Fruit fly (Drosophila melanogaster) whole organism, embryonic: ENCODE results near the gene CG4854.
A peak's percentile ranks its signal among the peaks of the same experiment; 100 is the strongest.

Experiments used
- Atf3 ChIP-seq: fragments of 200-800 bp; sonication (Bioruptor generic); optimal IDR thresholded peaks from 3 replicates; lab custom pipeline; 2016; ENCODE audit warnings: missing biosample characterization, missing genetic modification characterization
- B-H1 ChIP-seq: fragments of 200-800 bp; sonication (Bioruptor generic); IDR thresholded peaks from 3 replicates; pipeline ENCODE4 v1.3.6; 2022; ENCODE audit warnings: missing biosample characterization, missing genetic modification characterization
- CG10209 ChIP-seq: fragments of 200-800 bp; sonication (Bioruptor generic); optimal IDR thresholded peaks from 3 replicates; lab custom pipeline; 2017; ENCODE audit warnings: missing biosample characterization, mild to moderate bottlenecking, missing genetic modification characterization, missing genetic modification reagents
- CG10431 ChIP-seq: fragments of 200-800 bp; sonication (Bioruptor generic); optimal IDR thresholded peaks from 3 replicates; lab custom pipeline; 2018; ENCODE audit warnings: missing biosample characterization, mild to moderate bottlenecking, missing genetic modification characterization
- CG11398 ChIP-seq: fragments of 200-800 bp; sonication (Bioruptor generic); optimal IDR thresholded peaks from 2 replicates; lab custom pipeline; 2016; ENCODE audit warnings: missing biosample characterization, missing genetic modification characterization
- CG11504 ChIP-seq: fragments of 200-800 bp; sonication (Bioruptor generic); optimal IDR thresholded peaks from 3 replicates; lab custom pipeline; 2019; ENCODE audit warnings: missing biosample characterization, mild to moderate bottlenecking, missing genetic modification characterization, moderate library complexity
- CG12391 ChIP-seq: fragments of 200-800 bp; sonication (Bioruptor generic); optimal IDR thresholded peaks from 3 replicates; lab custom pipeline; 2018; ENCODE audit warnings: missing biosample characterization, mild to moderate bottlenecking, missing genetic modification characterization, moderate library complexity
- CG13424 ChIP-seq: fragments of 200-800 bp; sonication (Bioruptor generic); optimal IDR thresholded peaks from 2 replicates; lab custom pipeline; 2019; ENCODE audit warnings: missing biosample characterization, mild to moderate bottlenecking, missing genetic modification characterization, moderate library complexity
- CG14441 ChIP-seq: fragments of 200-800 bp; sonication (Bioruptor generic); IDR thresholded peaks from 2 replicates; pipeline ENCODE4 v1.3.6; 2022; ENCODE audit warnings: missing biosample characterization, missing genetic modification characterization
- CG18011 ChIP-seq: fragments of 200-800 bp; sonication (Bioruptor generic); optimal IDR thresholded peaks from 2 replicates; lab custom pipeline; 2017; ENCODE audit warnings: missing biosample characterization, missing genetic modification characterization, mild to moderate bottlenecking, moderate library complexity, missing genotype
- CG2129 ChIP-seq: fragments of 200-800 bp; sonication (Bioruptor generic); IDR thresholded peaks from 2 replicates; pipeline ENCODE4 v1.3.6; 2022; ENCODE audit warnings: missing biosample characterization, missing genetic modification characterization; ENCODE audit not compliant: partially characterized antibody
- CG2678 ChIP-seq: fragments of 200-800 bp; sonication (Bioruptor generic); optimal IDR thresholded peaks from 3 replicates; lab custom pipeline; 2019; ENCODE audit warnings: missing biosample characterization, mild to moderate bottlenecking, missing genetic modification characterization, moderate library complexity
- CG2889 ChIP-seq: fragments of 200-800 bp; sonication (Bioruptor generic); IDR thresholded peaks from 3 replicates; pipeline ENCODE4 v1.3.6; 2022; ENCODE audit warnings: missing biosample characterization, missing genetic modification characterization
- CG30403 ChIP-seq: fragments of 200-800 bp; sonication (Bioruptor generic); optimal IDR thresholded peaks from 3 replicates; lab custom pipeline; 2016; ENCODE audit warnings: missing biosample characterization, missing genetic modification characterization
- CG4424 ChIP-seq: fragments of 200-800 bp; sonication (Bioruptor generic); optimal IDR thresholded peaks from 3 replicates; lab custom pipeline; 2016; ENCODE audit warnings: missing biosample characterization, missing genetic modification characterization
- CG7271 ChIP-seq: fragments of 200-800 bp; sonication (Bioruptor generic); optimal IDR thresholded peaks from 2 replicates; lab custom pipeline; 2018; ENCODE audit warnings: missing biosample characterization, mild to moderate bottlenecking, missing genetic modification characterization, moderate library complexity
- CG7786 ChIP-seq: fragments of 200-800 bp; sonication (Bioruptor generic); optimal IDR thresholded peaks from 2 replicates; lab custom pipeline; 2016; ENCODE audit warnings: missing biosample characterization, missing genetic modification characterization
- CG7987 ChIP-seq: fragments of 200-800 bp; sonication (Bioruptor generic); optimal IDR thresholded peaks from 2 replicates; lab custom pipeline; 2018; ENCODE audit warnings: missing biosample characterization, mild to moderate bottlenecking, missing genetic modification characterization, moderate library complexity
- CG8359 ChIP-seq: fragments of 200-800 bp; sonication (Bioruptor generic); optimal IDR thresholded peaks from 2 replicates; lab custom pipeline; 2017; ENCODE audit warnings: missing biosample characterization, mild to moderate bottlenecking, missing genetic modification characterization, borderline replicate concordance
- CG8388 ChIP-seq: fragments of 200-800 bp; sonication (Bioruptor generic); optimal IDR thresholded peaks from 2 replicates; lab custom pipeline; 2019; ENCODE audit warnings: missing biosample characterization, mild to moderate bottlenecking, missing genetic modification characterization, moderate library complexity
- CG8944 ChIP-seq: fragments of 200-800 bp; sonication (Bioruptor generic); optimal IDR thresholded peaks from 3 replicates; lab custom pipeline; 2016; ENCODE audit warnings: missing biosample characterization, missing genetic modification characterization
- CG9215 ChIP-seq: fragments of 200-800 bp; sonication (Bioruptor generic); IDR thresholded peaks from 2 replicates; pipeline ENCODE4 v1.3.6; 2022; ENCODE audit warnings: missing biosample characterization, missing genetic modification characterization
- CG9437 ChIP-seq: fragments of 200-800 bp; sonication (Bioruptor generic); optimal IDR thresholded peaks from 2 replicates; lab custom pipeline; 2018; ENCODE audit warnings: missing biosample characterization, mild to moderate bottlenecking, missing genetic modification characterization
- CG9876 ChIP-seq: fragments of 200-800 bp; sonication (Bioruptor generic); optimal IDR thresholded peaks from 2 replicates; lab custom pipeline; 2016; ENCODE audit warnings: missing biosample characterization, missing genetic modification characterization
- CTCF ChIP-seq: fragments of 200-800 bp; sonication (Bioruptor generic); optimal IDR thresholded peaks from 2 replicates; lab custom pipeline; 2017; ENCODE audit warnings: missing biosample characterization, mild to moderate bottlenecking, missing genetic modification characterization, moderate library complexity
- E2f2 ChIP-seq: fragments of 200-800 bp; sonication (Bioruptor generic); IDR thresholded peaks from 2 replicates; pipeline ENCODE4 v1.3.6; 2022; ENCODE audit warnings: missing biosample characterization, missing genetic modification characterization
- Ets65A ChIP-seq: fragments of 200-800 bp; sonication (Bioruptor generic); peaks from one replicate; lab custom pipeline; 2016; ENCODE audit warnings: missing biosample characterization, missing genetic modification characterization
- Fer2 ChIP-seq: fragments of 200-800 bp; sonication (Bioruptor generic); optimal IDR thresholded peaks from 2 replicates; lab custom pipeline; 2018; ENCODE audit warnings: missing biosample characterization, mild to moderate bottlenecking, missing genetic modification characterization, moderate library complexity
- HHEX ChIP-seq: fragments of 200-800 bp; sonication (Bioruptor generic); optimal IDR thresholded peaks from 3 replicates; lab custom pipeline; 2017; ENCODE audit warnings: missing biosample characterization, mild to moderate bottlenecking, missing genetic modification characterization, missing genetic modification reagents
- HLH4C ChIP-seq: fragments of 200-800 bp; sonication (Bioruptor generic); IDR thresholded peaks from 3 replicates; pipeline ENCODE4 v1.3.6; 2022; ENCODE audit warnings: missing biosample characterization, missing genetic modification characterization; ENCODE audit not compliant: partially characterized antibody
- Myb ChIP-seq: fragments of 200-800 bp; sonication (Bioruptor generic); optimal IDR thresholded peaks from 2 replicates; lab custom pipeline; 2016; ENCODE audit warnings: missing biosample characterization, missing genetic modification characterization
- Oli ChIP-seq: fragments of 200-800 bp; sonication (Bioruptor generic); optimal IDR thresholded peaks from 2 replicates; lab custom pipeline; 2018; ENCODE audit warnings: missing biosample characterization, mild to moderate bottlenecking, missing genetic modification characterization, moderate library complexity
- Sry-β ChIP-seq: fragments of 200-800 bp; sonication (Bioruptor generic); optimal IDR thresholded peaks from 2 replicates; lab custom pipeline; 2018; ENCODE audit warnings: missing biosample characterization, mild to moderate bottlenecking, missing genetic modification characterization, moderate library complexity
- TFAM ChIP-seq: fragments of 200-800 bp; sonication (Bioruptor generic); optimal IDR thresholded peaks from 2 replicates; lab custom pipeline; 2017; ENCODE audit warnings: missing biosample characterization, missing genetic modification characterization, inconsistent platforms
- Trl ChIP-seq, 3 experiments: fragments of >200 bp in 2 of 3; fragments of 200-800 bp in 1 of 3; sonication (Bioruptor generic) in 1 of 3; optimal IDR thresholded peaks; 2 replicates in 1 of 3; 3 replicates in 2 of 3; lab custom pipeline; 2016 to 2017; ENCODE audit warnings: missing biosample characterization in 1 of 3, missing genetic modification characterization in 1 of 3
- Xbp1 ChIP-seq: fragments of 200-800 bp; sonication (Bioruptor generic); optimal IDR thresholded peaks from 3 replicates; lab custom pipeline; 2016; ENCODE audit warnings: missing biosample characterization, mild to moderate bottlenecking, missing genetic modification characterization
- ab ChIP-seq: fragments of 200-800 bp; sonication (Bioruptor generic); optimal IDR thresholded peaks from 2 replicates; lab custom pipeline; 2016; ENCODE audit warnings: missing biosample characterization, missing genetic modification characterization
- cg ChIP-seq: fragments of 200-800 bp; sonication (Bioruptor generic); optimal IDR thresholded peaks from 3 replicates; lab custom pipeline; 2019; ENCODE audit warnings: missing biosample characterization, mild to moderate bottlenecking, missing genetic modification characterization, moderate library complexity
- dmrt99B ChIP-seq: fragments of 200-800 bp; sonication (Bioruptor generic); optimal IDR thresholded peaks from 2 replicates; lab custom pipeline; 2018; ENCODE audit warnings: missing biosample characterization, mild to moderate bottlenecking, missing genetic modification characterization, moderate library complexity
- exex ChIP-seq: fragments of 200-800 bp; sonication (Bioruptor generic); optimal IDR thresholded peaks from 4 replicates; lab custom pipeline; 2018; ENCODE audit warnings: missing biosample characterization, mild to moderate bottlenecking, missing genetic modification characterization, moderate library complexity
- kah ChIP-seq: fragments of 200-800 bp; sonication (Bioruptor generic); optimal IDR thresholded peaks from 2 replicates; lab custom pipeline; 2018; ENCODE audit warnings: missing biosample characterization, mild to moderate bottlenecking, missing genetic modification characterization
- lbe ChIP-seq: fragments of 200-800 bp; sonication (Bioruptor generic); optimal IDR thresholded peaks from 2 replicates; lab custom pipeline; 2016; ENCODE audit warnings: missing biosample characterization, mild to moderate bottlenecking, missing genetic modification characterization
- nau ChIP-seq: fragments of 200-800 bp; sonication (Bioruptor generic); optimal IDR thresholded peaks from 3 replicates; lab custom pipeline; 2017; ENCODE audit warnings: missing biosample characterization, mild to moderate bottlenecking, missing genetic modification characterization, missing genetic modification reagents
- pzg ChIP-seq: fragments of 200-800 bp; sonication (Bioruptor generic); optimal IDR thresholded peaks from 3 replicates; lab custom pipeline; 2018; ENCODE audit warnings: missing biosample characterization, mild to moderate bottlenecking, missing genetic modification characterization, moderate library complexity
- run ChIP-seq: fragments of 200-800 bp; sonication (Bioruptor generic); optimal IDR thresholded peaks from 3 replicates; lab custom pipeline; 2018; ENCODE audit warnings: missing biosample characterization, mild to moderate bottlenecking, missing genetic modification characterization
- tgo ChIP-seq: fragments of 200-800 bp; sonication (Bioruptor generic); IDR thresholded peaks from 3 replicates; pipeline ENCODE4 v1.3.6; 2022; ENCODE audit warnings: missing biosample characterization, missing genetic modification characterization
- wek ChIP-seq: fragments of 200-800 bp; sonication (Bioruptor generic); optimal IDR thresholded peaks from 3 replicates; lab custom pipeline; 2018; ENCODE audit warnings: missing biosample characterization, mild to moderate bottlenecking, missing genetic modification characterization, moderate library complexity
- wor ChIP-seq: fragments of 200-800 bp; sonication (Bioruptor generic); IDR thresholded peaks from 2 replicates; pipeline ENCODE4 v1.3.6; 2022; ENCODE audit warnings: missing biosample characterization, missing genetic modification characterization
- zf30C ChIP-seq: fragments of 200-800 bp; sonication (Bioruptor generic); optimal IDR thresholded peaks from 3 replicates; lab custom pipeline; 2018; ENCODE audit warnings: missing biosample characterization, mild to moderate bottlenecking, missing genetic modification characterization

CG4854 gene

DNA sequence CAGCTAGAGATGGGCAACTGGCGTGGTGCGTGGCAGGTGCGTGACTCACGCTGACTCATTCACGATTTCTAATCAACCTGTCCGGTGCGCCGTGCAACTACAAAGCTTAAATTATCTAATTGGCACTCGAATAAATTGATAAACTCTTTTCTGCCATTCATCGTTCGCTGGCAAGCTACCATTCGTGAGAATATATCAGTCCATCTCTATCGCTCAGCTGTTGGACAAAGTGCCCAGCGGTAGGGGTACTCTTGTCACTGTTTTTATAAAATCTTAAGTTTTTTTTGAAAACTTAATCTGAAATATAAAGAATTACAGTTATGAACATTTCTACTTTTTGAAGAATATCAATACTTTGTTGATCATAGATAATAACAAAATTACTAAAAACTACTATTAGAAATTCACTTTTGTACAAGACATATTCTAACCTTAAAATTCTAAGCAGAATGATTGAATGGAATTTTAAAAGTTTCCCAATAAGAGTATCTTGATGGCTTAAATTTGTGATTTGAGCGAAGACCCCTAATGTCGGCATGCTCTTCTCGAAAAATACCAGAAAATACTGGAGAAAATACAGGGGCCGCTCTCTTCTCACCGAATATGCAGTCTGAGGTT is 6.6 kb upstream of the CG4854 start, which contains the start of the genes PIG-L and psidin (continued):
- TF ChIP-seq CG10209 (GFP tag; lab: Kevin White, UChicago) = peak; percentile 87
- peak; percentile 95 for TF ChIP-seq CG12391 (tag; lab: Kevin White, UChicago)
- TF ChIP-seq lbe (GFP tag; lab: Kevin White, UChicago) = no peak
- TF ChIP-seq kah (GFP tag; lab: Kevin White, UChicago) = peak; percentile 11
- TF ChIP-seq CG30403 (GFP tag; lab: Kevin White, UChicago) = peak; percentile 94
- TF ChIP-seq cg (GFP tag; lab: Kevin White, UChicago) = no peak
- peak; percentile 80 for TF ChIP-seq CG11504 (tag; lab: Kevin White, UChicago)
- TF ChIP-seq tgo (GFP tag; lab: Robert Waterston, UW) = peak; percentile 79
- peak; percentile 72 for TF ChIP-seq CG14441 (GFP tag; lab: Robert Waterston, UW)
- peak; percentile 68 for TF ChIP-seq HHEX (GFP tag; lab: Kevin White, UChicago)
- peak; percentile 93 for TF ChIP-seq CG2129 (GFP tag; lab: Robert Waterston, UW)
- TF ChIP-seq CG8944 (GFP tag; lab: Kevin White, UChicago) = peak; percentile 65
- TF ChIP-seq Trl (optimal IDR thresholded peaks at IDR 0.05; lab: Kevin White, UChicago) = peak in 1 of 2 experiments; percentile 14
- peak; percentile 71 for TF ChIP-seq Trl (GFP tag; optimal IDR thresholded peaks at IDR 0.05; lab: Kevin White, UChicago)
- peak; percentile 60 for TF ChIP-seq CG10431 (GFP tag; lab: Kevin White, UChicago)
- TF ChIP-seq CG18011 (GFP tag; lab: Kevin White, UChicago) = peak; percentile 2
- TF ChIP-seq CG8388 (GFP tag; lab: Kevin White, UChicago) = peak; percentile 76
- no peak for TF ChIP-seq CG8359 (GFP tag; lab: Kevin White, UChicago)
- TF ChIP-seq pzg (GFP tag; lab: Kevin White, UChicago) = peak; percentile 53
- peak; percentile 56 for TF ChIP-seq CG11398 (GFP tag; lab: Kevin White, UChicago)
- no peak for TF ChIP-seq CTCF (GFP tag; lab: Kevin White, UChicago)
- TF ChIP-seq CG7987 (GFP tag; lab: Kevin White, UChicago) = no peak
- TF ChIP-seq B-H1 = no peak
- peak; percentile 56 for TF ChIP-seq run (tag; lab: Kevin White, UChicago)
- TF ChIP-seq Xbp1 (GFP tag; lab: Kevin White, UChicago) = peak; percentile 88
- TF ChIP-seq CG2678 = peak; percentile 83
- TF ChIP-seq CG9215 (GFP tag; lab: Robert Waterston, UW) = peak; percentile 82
- TF ChIP-seq wor (GFP tag; lab: Robert Waterston, UW) = peak; percentile 55
- TF ChIP-seq CG9437 (GFP tag; lab: Kevin White, UChicago) = peak; percentile 86
- TF ChIP-seq exex (tag; lab: Kevin White, UChicago) = peak; percentile 43
- peak; percentile 65; the same call in 1 of the 3 replicates for TF ChIP-seq CG2889 (GFP tag; lab: Robert Waterston, UW)
- peak; percentile 49 for TF ChIP-seq Myb (GFP tag; lab: Kevin White, UChicago)
- TF ChIP-seq HLH4C (GFP tag; lab: Robert Waterston, UW) = peak; percentile 91
- TF ChIP-seq CG4424 (GFP tag; lab: Kevin White, UChicago) = peak; percentile 96
- peak; percentile 48; the same call in 1 of the 2 replicates for TF ChIP-seq E2f2 (GFP tag; lab: Robert Waterston, UW)
- TF ChIP-seq Sry-β (GFP tag; lab: Kevin White, UChicago) = peak; percentile 53
- no peak for TF ChIP-seq dmrt99B (tag; lab: Kevin White, UChicago)
- TF ChIP-seq CG7271 (tag; lab: Kevin White, UChicago) = no peak
- TF ChIP-seq CG7786 (GFP tag; lab: Kevin White, UChicago) = peak; percentile 75
- TF ChIP-seq CG9876 = peak; percentile 74
- TF ChIP-seq Ets65A (GFP tag; lab: Kevin White, UChicago) = peak; percentile 98
- peak; percentile 82 for TF ChIP-seq Oli
- no peak for TF ChIP-seq TFAM (GFP tag; lab: Kevin White, UChicago)
- no peak for TF ChIP-seq nau (GFP tag; lab: Kevin White, UChicago)
- TF ChIP-seq CG13424 (tag; lab: Kevin White, UChicago) = peak; percentile 94
- TF ChIP-seq wek (GFP tag; lab: Kevin White, UChicago) = peak; percentile 93
- TF ChIP-seq ab (GFP tag; lab: Kevin White, UChicago) = peak; percentile 55
- TF ChIP-seq Fer2 (tag; lab: Kevin White, UChicago) = peak; percentile 41
- no peak for TF ChIP-seq zf30C
- TF ChIP-seq Atf3 (GFP tag; lab: Kevin White, UChicago) = peak; percentile 61
